Worm (Caenorhabditis elegans) whole organism, L4/young adult: ENCODE measurements around the gene R07B1.13.

Experiments used
- W03F9.2 ChIP-seq: fragments of 150-350 bp; optimal IDR thresholded peaks from 2 replicates; lab custom pipeline; 2014; ENCODE audit warnings: missing biosample characterization, missing genetic modification characterization
- dao-5 ChIP-seq: sonication (generic microtip); optimal IDR thresholded peaks from 2 replicates; lab custom pipeline; 2016; ENCODE audit warnings: missing genotype, missing genetic modification characterization, moderate library complexity, missing compliant biosample characterization
- him-1 ChIP-seq: sonication (generic microtip); optimal IDR thresholded peaks from 2 replicates; lab custom pipeline; 2016; ENCODE audit warnings: missing genotype, missing genetic modification reagents, missing genetic modification characterization, missing compliant biosample characterization

Gene R07B1.13

ce11 chrX:9905840-9906239, 36.2 kb downstream of the R07B1.13 start, which contains the start of gene F21G4.5:
Gene F21G4.5 (plus strand): TSS chrX:9906140.
- no peak for TF ChIP-seq dao-5
- no peak for TF ChIP-seq him-1 (tag; lab: Kevin White, UChicago)
- TF ChIP-seq W03F9.2 (tag; lab: Kevin White, UChicago), result no peak

ce11 chrX:9917362-9917761, 47.7 kb downstream of the R07B1.13 start, which contains the start of gene F21G4.6:
Gene F21G4.6 (minus strand): TSS chrX:9917448.
- no peak for TF ChIP-seq dao-5
- no peak for TF ChIP-seq him-1 (tag; lab: Kevin White, UChicago)
- TF ChIP-seq W03F9.2 (tag; lab: Kevin White, UChicago), result no peak

DNA sequence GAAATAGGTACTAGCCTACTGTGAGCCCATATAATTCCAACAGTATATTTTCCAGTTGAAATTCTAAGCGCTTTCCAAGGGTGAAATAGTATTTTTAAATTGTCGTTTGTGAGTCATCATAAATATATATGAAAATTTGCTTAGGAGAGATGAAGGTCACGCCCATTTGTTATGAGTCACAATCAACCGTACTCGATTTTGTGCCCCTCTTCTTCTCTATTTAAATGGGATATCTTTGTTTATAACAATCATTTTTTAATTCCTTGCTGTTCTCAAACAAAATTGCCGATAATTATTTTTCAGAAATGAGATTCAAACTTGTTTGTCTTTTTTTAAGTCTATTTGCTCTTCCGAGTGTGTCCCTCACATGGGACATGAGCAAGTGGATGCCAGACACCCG, 49.4 kb downstream of the R07B1.13 start, which contains the start of gene folr-1:
folr-1 (plus strand) TSS at position 301 of the 400 bp plus-strand sequence.
- TF ChIP-seq dao-5 (no peak), him-1 (tag; lab: Kevin White, UChicago) (no peak), W03F9.2 (tag; lab: Kevin White, UChicago) (no peak)
